Worm (Caenorhabditis elegans) whole organism, L2 larva: ENCODE measurements around the gene nhr-163.

ENCODE experiments used
- C34F6.9 ChIP-seq: fragments of 150-350 bp; optimal IDR thresholded peaks from 2 replicates; lab custom pipeline; 2014; ENCODE audit warnings: missing biosample characterization, missing genetic modification characterization
- ZK546.5 ChIP-seq: sonication (generic microtip); optimal IDR thresholded peaks from 2 replicates; lab custom pipeline; 2017; ENCODE audit warnings: missing biosample characterization, missing genetic modification characterization
- alr-1 ChIP-seq: fragments of 150-350 bp; optimal IDR thresholded peaks from 2 replicates; lab custom pipeline; 2014; ENCODE audit warnings: missing biosample characterization, missing genetic modification characterization
- ama-1 ChIP-seq: fragments of 150-350 bp; optimal IDR thresholded peaks from 2 replicates; lab custom pipeline; 2018; ENCODE audit warnings: inconsistent platforms
- blmp-1 ChIP-seq: sonication (generic microtip); optimal IDR thresholded peaks from 2 replicates; lab custom pipeline; 2017; ENCODE audit warnings: missing genetic modification characterization, mild to moderate bottlenecking, missing compliant biosample characterization, antibody characterized with exemption, moderate library complexity; ENCODE audit not compliant: insufficient read depth
- ceh-82 ChIP-seq: fragments of 150-350 bp; optimal IDR thresholded peaks from 2 replicates; lab custom pipeline; 2014; ENCODE audit warnings: missing biosample characterization, missing genetic modification characterization
- crh-2 ChIP-seq: sonication (generic microtip); optimal IDR thresholded peaks from 2 replicates; lab custom pipeline; 2017; ENCODE audit warnings: missing biosample characterization, missing genetic modification characterization
- dmd-4 ChIP-seq: sonication (generic microtip); optimal IDR thresholded peaks from 2 replicates; lab custom pipeline; 2017; ENCODE audit warnings: missing biosample characterization, missing genetic modification characterization
- elt-1 ChIP-seq: fragments of 150-350 bp; optimal IDR thresholded peaks from 2 replicates; lab custom pipeline; 2014; ENCODE audit warnings: missing biosample characterization, missing genetic modification characterization
- fos-1 ChIP-seq: fragments of 150-350 bp; optimal IDR thresholded peaks from 2 replicates; lab custom pipeline; 2014; ENCODE audit warnings: missing biosample characterization, missing genetic modification characterization
- lin-39 ChIP-seq: fragments of 150-350 bp; optimal IDR thresholded peaks from 2 replicates; lab custom pipeline; 2014; ENCODE audit warnings: missing biosample characterization, missing genetic modification reagents, missing genetic modification characterization
- lsy-2 ChIP-seq, 2 experiments: fragments of 150-350 bp in 1 of 2; sonication (generic microtip) in 1 of 2; optimal IDR thresholded peaks; 2 replicates each; lab custom pipeline; 2014 to 2017; ENCODE audit warnings: missing biosample characterization in 2 of 2, missing genetic modification characterization in 2 of 2
- mab-5 ChIP-seq: fragments of 150-350 bp; optimal IDR thresholded peaks from 2 replicates; lab custom pipeline; 2014; ENCODE audit warnings: missing biosample characterization, missing genetic modification characterization
- mdl-1 ChIP-seq, 2 experiments: fragments of 150-350 bp in 1 of 2; sonication (generic microtip) in 1 of 2; optimal IDR thresholded peaks; 2 replicates each; lab custom pipeline; 2017; ENCODE audit warnings: missing biosample characterization in 2 of 2, missing genetic modification characterization in 2 of 2
- nhr-10 ChIP-seq: sonication (generic microtip); optimal IDR thresholded peaks from 2 replicates; lab custom pipeline; 2017; ENCODE audit warnings: missing biosample characterization, missing genetic modification characterization
- nhr-12 ChIP-seq: fragments of 150-350 bp; optimal IDR thresholded peaks from 2 replicates; lab custom pipeline; 2014; ENCODE audit warnings: missing biosample characterization, missing genetic modification characterization
- nhr-129 ChIP-seq: fragments of 150-350 bp; optimal IDR thresholded peaks from 2 replicates; lab custom pipeline; 2014; ENCODE audit warnings: missing biosample characterization, missing genetic modification characterization
- nhr-23 ChIP-seq: fragments of 150-350 bp; optimal IDR thresholded peaks from 2 replicates; lab custom pipeline; 2014; ENCODE audit warnings: missing biosample characterization, missing genetic modification reagents, missing genetic modification characterization
- nhr-237 ChIP-seq: fragments of 150-350 bp; optimal IDR thresholded peaks from 2 replicates; lab custom pipeline; 2014; ENCODE audit warnings: missing biosample characterization, missing genetic modification characterization
- nhr-25 ChIP-seq: fragments of 150-350 bp; sonication (generic microtip); optimal IDR thresholded peaks from 3 replicates; lab custom pipeline; 2014; ENCODE audit warnings: missing biosample characterization, missing genetic modification characterization
- nhr-6 ChIP-seq: fragments of 150-350 bp; optimal IDR thresholded peaks from 2 replicates; lab custom pipeline; 2014; ENCODE audit warnings: missing biosample characterization, missing genetic modification characterization
- peb-1 ChIP-seq: fragments of 150-350 bp; optimal IDR thresholded peaks from 2 replicates; lab custom pipeline; 2014; ENCODE audit warnings: missing biosample characterization, missing genetic modification characterization
- sem-4 ChIP-seq: fragments of 150-350 bp; optimal IDR thresholded peaks from 2 replicates; lab custom pipeline; 2014; ENCODE audit warnings: missing biosample characterization, missing genetic modification reagents, missing genetic modification characterization
- sma-3 ChIP-seq: sonication (generic microtip); optimal IDR thresholded peaks from 2 replicates; lab custom pipeline; 2016; ENCODE audit warnings: missing genetic modification reagents, missing genetic modification characterization, missing compliant biosample characterization
- unc-39 ChIP-seq: fragments of 150-350 bp; optimal IDR thresholded peaks from 2 replicates; lab custom pipeline; 2014; ENCODE audit warnings: missing biosample characterization, missing genetic modification characterization
- unc-62 ChIP-seq: fragments of 150-350 bp; optimal IDR thresholded peaks from 2 replicates; lab custom pipeline; 2014; ENCODE audit warnings: missing biosample characterization, missing genetic modification reagents, missing genetic modification characterization
- ztf-1 ChIP-seq: fragments of 200-800 bp; sonication (Bioruptor generic); conservative IDR thresholded peaks from 2 replicates; pipeline ENCODE4 v1.3.6; 2022; ENCODE audit warnings: missing genetic modification characterization, missing compliant biosample characterization

The nhr-163 gene

DNA sequence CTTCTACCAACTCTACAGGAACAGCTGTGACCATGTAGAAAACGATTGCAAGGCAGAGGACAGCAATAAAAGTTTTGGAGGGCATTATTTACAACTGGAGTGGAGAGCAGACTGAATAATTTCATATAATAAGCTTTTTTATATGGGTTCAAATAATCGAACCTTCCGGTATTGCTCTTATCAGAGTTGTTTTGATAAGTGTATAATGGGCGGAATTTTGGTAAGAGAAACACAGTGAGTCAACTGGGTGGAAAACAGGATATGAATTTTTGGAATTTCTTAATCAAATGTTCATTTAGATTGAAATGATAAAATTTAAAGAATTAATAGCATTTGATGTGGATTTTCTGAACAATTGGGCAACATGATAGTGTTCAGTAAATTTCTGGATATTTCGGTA, 36.1 kb downstream of the nhr-163 start, which contains the start of gene Y57E12B.11:
Gene Y57E12B.11 (minus strand): TSS at position 101 of the 400 bp plus-strand sequence.
- TF ChIP-seq nhr-129 = no peak
- TF ChIP-seq lin-39 (tag; lab: Kevin White, UChicago) = no peak
- TF ChIP-seq blmp-1 (tag; lab: Kevin White, UChicago) = no peak
- no peak for TF ChIP-seq C34F6.9 (tag; lab: Kevin White, UChicago)
- no peak for TF ChIP-seq ztf-1
- TF ChIP-seq ama-1 = no peak
- TF ChIP-seq sma-3 (GFP tag; lab: Kevin White, UChicago) = no peak
- TF ChIP-seq crh-2 = no peak
- TF ChIP-seq elt-1 (tag; lab: Kevin White, UChicago) = no peak

DNA sequence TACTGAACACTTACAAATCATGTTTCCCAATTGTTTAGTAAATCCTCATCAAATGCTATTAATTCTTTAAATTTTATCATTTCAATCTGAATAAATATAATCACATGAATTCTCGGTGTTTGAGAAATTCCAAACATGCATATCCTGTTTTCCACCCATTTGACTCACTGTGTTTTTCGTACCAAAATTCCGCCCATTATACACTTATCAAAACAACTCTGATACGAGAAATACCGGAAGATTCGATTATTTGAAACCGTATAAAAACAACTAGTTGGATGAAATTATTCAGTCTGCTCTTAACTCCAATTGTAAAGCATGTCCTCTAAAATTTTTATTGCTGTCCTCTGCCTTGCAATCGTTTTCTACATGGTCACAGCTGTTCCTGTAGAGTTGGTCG, 37.6 kb downstream of the nhr-163 start, which contains the start of gene Y57E12B.1:
Gene Y57E12B.1 (plus strand): TSS at position 301 of the 400 bp plus-strand sequence.
- no peak for TF ChIP-seq mab-5 (tag; lab: Kevin White, UChicago)

DNA sequence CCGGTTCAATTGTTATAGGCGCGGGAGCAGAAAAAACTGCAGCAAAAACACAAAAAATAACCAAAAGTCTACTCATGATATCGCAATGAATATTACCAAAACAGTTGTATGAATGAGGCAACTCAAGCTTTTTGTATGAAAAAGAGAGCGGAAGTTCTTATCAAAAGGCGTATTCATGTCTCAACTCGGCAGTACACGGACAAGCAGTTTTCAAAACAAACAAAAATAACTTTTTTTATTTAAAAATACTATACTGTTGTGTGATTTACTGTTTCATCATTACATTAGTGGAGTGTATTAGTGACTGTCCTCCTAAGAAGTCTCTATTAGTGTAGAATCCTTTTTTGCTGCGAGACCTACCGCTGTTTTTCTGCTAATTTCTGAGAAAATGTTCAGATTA, 38.4 kb downstream of the nhr-163 start, which contains the start of gene Y57E12B.4:
Gene Y57E12B.4 (minus strand): TSS at position 101 of the 400 bp plus-strand sequence.
- no peak for TF ChIP-seq mdl-1 (tag; optimal IDR thresholded peaks at IDR 0.05; lab: Kevin White, UChicago)
- TF ChIP-seq ZK546.5 (tag; lab: Kevin White, UChicago) = no peak
- no peak for TF ChIP-seq crh-2
- TF ChIP-seq nhr-25 (tag; lab: Kevin White, UChicago) = no peak
- no peak for TF ChIP-seq sem-4
- TF ChIP-seq unc-62 (GFP tag; lab: Kevin White, UChicago) = no peak
- no peak for TF ChIP-seq nhr-10 (tag; lab: Kevin White, UChicago)

DNA sequence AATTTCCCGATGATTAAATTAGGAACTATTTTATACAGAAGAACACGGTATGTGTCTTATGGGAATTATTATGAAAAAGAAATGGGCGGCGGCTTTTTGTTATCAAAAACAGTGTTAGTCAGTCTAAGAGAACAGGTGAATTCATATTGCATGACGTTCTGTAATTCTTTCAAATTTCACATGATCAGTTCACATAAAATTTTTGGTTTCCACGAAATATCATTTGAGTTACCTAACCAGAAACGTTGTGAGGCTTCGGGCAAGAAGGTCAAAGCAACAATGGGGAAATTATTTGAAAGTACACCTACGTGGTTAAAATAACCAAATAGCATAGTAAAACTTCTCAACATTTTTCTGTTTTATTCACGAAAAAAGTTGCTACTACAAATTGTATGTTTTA, 50.0 kb downstream of the nhr-163 start, which contains the start of gene Y57E12B.10:
Gene Y57E12B.10 (minus strand): TSS at position 101 of the 400 bp plus-strand sequence.
- TF ChIP-seq unc-39 (tag; lab: Kevin White, UChicago) (no peak), nhr-12 (tag; lab: Kevin White, UChicago) (no peak), alr-1 (tag; lab: Kevin White, UChicago) (no peak), ZK546.5 (tag; lab: Kevin White, UChicago) (no peak), fos-1 (tag; lab: Kevin White, UChicago) (no peak)
- TF ChIP-seq, all 48 proteins: peak for 0

DNA sequence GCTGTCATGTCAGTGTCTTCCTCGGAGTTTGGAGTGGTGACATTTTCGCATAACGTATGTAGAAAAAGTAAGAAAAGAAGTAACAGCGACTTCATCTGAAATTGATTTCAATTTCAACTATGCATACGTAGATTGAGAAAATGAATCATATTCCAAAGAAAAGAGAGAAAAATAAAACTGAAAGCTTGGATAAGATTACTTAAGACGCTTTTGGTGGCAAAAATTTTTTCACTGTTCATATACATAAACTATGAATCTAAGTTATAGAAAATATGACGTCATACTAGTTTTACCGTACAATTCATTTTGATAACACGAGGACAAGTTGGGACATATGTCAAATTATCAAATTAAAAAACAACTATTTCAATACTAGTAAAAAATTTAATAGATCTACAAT, 51.6 kb downstream of the nhr-163 start, which contains the start of gene lipl-6:
Gene lipl-6 (minus strand): TSS at position 101 of the 400 bp plus-strand sequence.
- TF ChIP-seq nhr-6 (tag; lab: Kevin White, UChicago) = no peak
- TF ChIP-seq dmd-4 (tag; lab: Kevin White, UChicago) = no peak
- TF ChIP-seq nhr-23 (tag; lab: Kevin White, UChicago) = no peak
- TF ChIP-seq nhr-237 (tag; lab: Kevin White, UChicago) = no peak
- TF ChIP-seq peb-1 (tag; lab: Kevin White, UChicago) = no peak
- TF ChIP-seq sma-3 (GFP tag; lab: Kevin White, UChicago) = no peak
- TF ChIP-seq lin-39 (tag; lab: Kevin White, UChicago) = no peak
- no peak for TF ChIP-seq sem-4
- no peak for TF ChIP-seq blmp-1 (tag; lab: Kevin White, UChicago)
- no peak for TF ChIP-seq lsy-2 (tag; optimal IDR thresholded peaks at IDR 0.05; lab: Kevin White, UChicago)
- TF ChIP-seq ceh-82 (tag; lab: Kevin White, UChicago) = no peak
- TF ChIP-seq, all 48 proteins: peak for 0
